Worm (Caenorhabditis elegans) whole organism, L3 larva: ENCODE data around the gene pals-25.

Source experiments
- ama-1 ChIP-seq: fragments of 150-350 bp; optimal IDR thresholded peaks from 2 replicates; lab custom pipeline; 2018
- elt-2 ChIP-seq: sonication (generic microtip); optimal IDR thresholded peaks from 2 replicates; lab custom pipeline; 2016; ENCODE audit warnings: missing genetic modification reagents, mild to moderate bottlenecking, missing genetic modification characterization, missing compliant biosample characterization
- jun-1 ChIP-seq: fragments of 150-350 bp; optimal IDR thresholded peaks from 2 replicates; lab custom pipeline; 2014; ENCODE audit warnings: missing biosample characterization, missing genetic modification reagents, missing genetic modification characterization
- lin-15B ChIP-seq: fragments of 150-350 bp; optimal IDR thresholded peaks from 2 replicates; lab custom pipeline; 2014; ENCODE audit warnings: missing biosample characterization, missing genetic modification characterization
- lin-39 ChIP-seq: fragments of 150-350 bp; optimal IDR thresholded peaks from 2 replicates; lab custom pipeline; 2018; ENCODE audit warnings: missing biosample characterization, missing genetic modification reagents, missing genetic modification characterization
- pqm-1 ChIP-seq: fragments of 150-350 bp; optimal IDR thresholded peaks from 2 replicates; lab custom pipeline; 2017; ENCODE audit warnings: missing biosample characterization, missing genetic modification characterization, inconsistent platforms

ce11 chrIII:124478-124877 lies 9.8 kb upstream of the pals-25 start, which contains the start of gene pals-23:
- no peak for TF ChIP-seq elt-2 (tag; lab: Kevin White, UChicago)
- TF ChIP-seq jun-1 (tag; lab: Kevin White, UChicago) = no peak
- no peak for TF ChIP-seq ama-1 (lab: Kevin White, UChicago)
- no peak for TF ChIP-seq lin-15B (tag; lab: Kevin White, UChicago)
- TF ChIP-seq lin-39 (tag; lab: Kevin White, UChicago) = no peak
- no peak for TF ChIP-seq pqm-1 (tag; lab: Kevin White, UChicago)
